Fruit fly (Drosophila melanogaster) whole organism, embryonic: ENCODE data around the gene CG14695.

Experiments used
- CG10959 ChIP-seq: fragments of 200-800 bp; sonication (Bioruptor generic); IDR thresholded peaks from 2 replicates; pipeline ENCODE4 v1.3.6; 2022; ENCODE audit warnings: missing biosample characterization, missing genetic modification characterization
- CG12219 ChIP-seq: fragments of 200-800 bp; sonication (Bioruptor generic); optimal IDR thresholded peaks from 3 replicates; lab custom pipeline; 2018; ENCODE audit warnings: missing biosample characterization, mild to moderate bottlenecking, missing genetic modification characterization
- CG12659 ChIP-seq: fragments of 200-800 bp; sonication (Bioruptor generic); optimal IDR thresholded peaks from 3 replicates; lab custom pipeline; 2017; ENCODE audit warnings: mild to moderate bottlenecking, missing biosample characterization, missing genetic modification reagents, missing genetic modification characterization
- CG12942 ChIP-seq: fragments of 200-800 bp; sonication (Bioruptor generic); optimal IDR thresholded peaks from 3 replicates; lab custom pipeline; 2016; ENCODE audit warnings: missing biosample characterization, missing genetic modification characterization
- CG13287 ChIP-seq: fragments of 200-800 bp; sonication (Bioruptor generic); IDR thresholded peaks from 2 replicates; pipeline ENCODE4 v1.3.6; 2022; ENCODE audit warnings: missing biosample characterization, missing genetic modification characterization; ENCODE audit not compliant: partially characterized antibody
- CG14860 ChIP-seq: fragments of 200-800 bp; sonication (Bioruptor generic); IDR thresholded peaks from 3 replicates; pipeline ENCODE4 v1.3.6; 2022; ENCODE audit warnings: missing biosample characterization, missing genetic modification characterization; ENCODE audit not compliant: partially characterized antibody
- CG1529 ChIP-seq: fragments of 200-800 bp; sonication (Bioruptor generic); optimal IDR thresholded peaks from 3 replicates; lab custom pipeline; 2018; ENCODE audit warnings: missing biosample characterization, missing genetic modification characterization
- CG1647 ChIP-seq: fragments of 200-800 bp; sonication (Bioruptor generic); optimal IDR thresholded peaks from 3 replicates; lab custom pipeline; 2016; ENCODE audit warnings: missing biosample characterization, missing genetic modification characterization
- CG16779 ChIP-seq: fragments of 200-800 bp; sonication (Bioruptor generic); IDR thresholded peaks from 2 replicates; pipeline ENCODE4 v1.3.6; 2022; ENCODE audit warnings: missing biosample characterization, missing genetic modification characterization
- CG17359 ChIP-seq: fragments of 200-800 bp; sonication (Bioruptor generic); optimal IDR thresholded peaks from 3 replicates; lab custom pipeline; 2018; ENCODE audit warnings: missing biosample characterization, mild to moderate bottlenecking, missing genetic modification characterization, moderate library complexity
- CG17612 ChIP-seq: fragments of 200-800 bp; sonication (Bioruptor generic); IDR thresholded peaks from 2 replicates; pipeline ENCODE4 v1.3.6; 2022; ENCODE audit warnings: missing biosample characterization, missing genetic modification characterization
- CG31365 ChIP-seq: fragments of 200-800 bp; sonication (Bioruptor generic); optimal IDR thresholded peaks from 2 replicates; lab custom pipeline; 2018; ENCODE audit warnings: missing biosample characterization, mild to moderate bottlenecking, missing genetic modification characterization
- CG3407 ChIP-seq: fragments of 200-800 bp; sonication (Bioruptor generic); optimal IDR thresholded peaks from 2 replicates; lab custom pipeline; 2018; ENCODE audit warnings: missing biosample characterization, mild to moderate bottlenecking, missing genetic modification characterization
- CG3726 ChIP-seq: fragments of 200-800 bp; sonication (Bioruptor generic); IDR thresholded peaks from 3 replicates; pipeline ENCODE4, ENCODE4 v1.3.6; 2022; ENCODE audit warnings: missing biosample characterization, missing genetic modification characterization
- CG4360 ChIP-seq: fragments of 200-800 bp; sonication (Bioruptor generic); IDR thresholded peaks from 2 replicates; pipeline ENCODE4 v1.3.6; 2022; ENCODE audit warnings: missing biosample characterization, missing genetic modification characterization
- CG43689 ChIP-seq: fragments of 200-800 bp; sonication (Bioruptor generic); IDR thresholded peaks from 2 replicates; pipeline ENCODE4 v1.3.6; 2022; ENCODE audit warnings: missing biosample characterization, missing genetic modification characterization
- CG4854 ChIP-seq: fragments of 200-800 bp; sonication (Bioruptor generic); optimal IDR thresholded peaks from 2 replicates; lab custom pipeline; 2016; ENCODE audit warnings: missing biosample characterization, missing genetic modification characterization, inconsistent platforms
- CG7928 ChIP-seq: fragments of 200-800 bp; sonication (Bioruptor generic); optimal IDR thresholded peaks from 2 replicates; lab custom pipeline; 2017; ENCODE audit warnings: missing biosample characterization, mild to moderate bottlenecking, missing genetic modification characterization
- CG8924 ChIP-seq: fragments of 200-800 bp; optimal IDR thresholded peaks from 3 replicates; lab custom pipeline; 2019; ENCODE audit warnings: missing biosample characterization, mild to moderate bottlenecking, missing genetic modification characterization, moderate library complexity
- CTCF ChIP-seq: fragments of 200-800 bp; sonication (Bioruptor generic); optimal IDR thresholded peaks from 2 replicates; lab custom pipeline; 2017; ENCODE audit warnings: missing biosample characterization, mild to moderate bottlenecking, missing genetic modification characterization, moderate library complexity
- D ChIP-seq, 2 experiments: fragments of 200-800 bp in 1 of 2; fragments of >200 bp in 1 of 2; sonication (Bioruptor generic) in 1 of 2; optimal IDR thresholded peaks; 2 replicates in 1 of 2; 3 replicates in 1 of 2; lab custom pipeline; 2017; ENCODE audit warnings: mild to moderate bottlenecking in 1 of 2, missing biosample characterization in 1 of 2, missing genetic modification characterization in 1 of 2, missing genetic modification reagents in 1 of 2
- Fer2 ChIP-seq: fragments of 200-800 bp; sonication (Bioruptor generic); optimal IDR thresholded peaks from 2 replicates; lab custom pipeline; 2018; ENCODE audit warnings: missing biosample characterization, mild to moderate bottlenecking, missing genetic modification characterization, moderate library complexity
- Gug ChIP-seq: fragments of 200-800 bp; sonication (Bioruptor generic); IDR thresholded peaks from 4 replicates; pipeline ENCODE4 v1.3.6; 2022; ENCODE audit warnings: missing biosample characterization, missing genetic modification characterization
- HHEX ChIP-seq: fragments of 200-800 bp; sonication (Bioruptor generic); optimal IDR thresholded peaks from 3 replicates; lab custom pipeline; 2017; ENCODE audit warnings: missing biosample characterization, mild to moderate bottlenecking, missing genetic modification characterization, missing genetic modification reagents
- HLH3B ChIP-seq: fragments of 200-800 bp; sonication (Bioruptor generic); IDR thresholded peaks from 2 replicates; pipeline ENCODE4 v1.3.6; 2022; ENCODE audit warnings: missing biosample characterization, missing genetic modification characterization
- HmgD ChIP-seq: fragments of 200-800 bp; sonication (Bioruptor generic); optimal IDR thresholded peaks from 3 replicates; lab custom pipeline; 2016; ENCODE audit warnings: missing biosample characterization, missing genetic modification characterization
- MBD-R2 ChIP-seq: fragments of 200-800 bp; sonication (Bioruptor generic); IDR thresholded peaks from 2 replicates; pipeline ENCODE4 v1.3.6; 2022; ENCODE audit warnings: missing biosample characterization, missing genetic modification characterization
- Max ChIP-seq: fragments of 200-800 bp; sonication (Bioruptor generic); optimal IDR thresholded peaks from 2 replicates; lab custom pipeline; 2016; ENCODE audit warnings: missing biosample characterization, mild to moderate bottlenecking, missing genetic modification characterization
- NFAT ChIP-seq: fragments of 200-800 bp; sonication (Bioruptor generic); IDR thresholded peaks from 2 replicates; pipeline ENCODE4 v1.3.6; 2022; ENCODE audit warnings: missing biosample characterization, missing genetic modification characterization
- PHDP ChIP-seq: fragments of 200-800 bp; sonication (Bioruptor generic); optimal IDR thresholded peaks from 3 replicates; lab custom pipeline; 2018; ENCODE audit warnings: missing biosample characterization, mild to moderate bottlenecking, missing genetic modification characterization, moderate library complexity
- Taf1 ChIP-seq: fragments of 200-800 bp; sonication (Bioruptor generic); IDR thresholded peaks from 2 replicates; pipeline ENCODE4 v1.3.6; 2022; ENCODE audit warnings: missing biosample characterization, missing genetic modification characterization
- bab2 ChIP-seq: fragments of 200-800 bp; sonication (Bioruptor generic); optimal IDR thresholded peaks from 2 replicates; lab custom pipeline; 2016; ENCODE audit warnings: missing biosample characterization, missing genetic modification characterization
- br ChIP-seq: fragments of >200 bp; optimal IDR thresholded peaks from 2 replicates; lab custom pipeline; 2017
- caup ChIP-seq: fragments of 200-800 bp; sonication (Bioruptor generic); optimal IDR thresholded peaks from 3 replicates; lab custom pipeline; 2017; ENCODE audit warnings: missing biosample characterization, mild to moderate bottlenecking, missing genetic modification characterization, moderate library complexity; ENCODE audit not compliant: severe bottlenecking
- chif ChIP-seq, 2 experiments: fragments of 200-800 bp; sonication (Bioruptor generic); optimal IDR thresholded peaks; 3 replicates each; lab custom pipeline; 2016; ENCODE audit warnings: missing biosample characterization in 2 of 2, missing genetic modification characterization in 2 of 2
- dimm ChIP-seq: fragments of 200-800 bp; sonication (Bioruptor generic); IDR thresholded peaks from 2 replicates; pipeline ENCODE4 v1.3.6; 2022; ENCODE audit warnings: missing biosample characterization, missing genetic modification characterization
- esg ChIP-seq: fragments of 200-800 bp; sonication (Bioruptor generic); conservative IDR thresholded peaks from 2 replicates; pipeline ENCODE4 v1.3.6; 2022; ENCODE audit warnings: missing biosample characterization, missing genetic modification characterization
- ewg ChIP-seq: fragments of 200-800 bp; sonication (Bioruptor generic); optimal IDR thresholded peaks from 3 replicates; lab custom pipeline; 2017; ENCODE audit warnings: mild to moderate bottlenecking, missing biosample characterization, missing genetic modification reagents, missing genetic modification characterization
- gcm2 ChIP-seq: fragments of 200-800 bp; sonication (Bioruptor generic); optimal IDR thresholded peaks from 2 replicates; lab custom pipeline; 2016; ENCODE audit warnings: missing biosample characterization, missing genetic modification characterization
- gem ChIP-seq: fragments of 200-800 bp; sonication (Bioruptor generic); optimal IDR thresholded peaks from 2 replicates; lab custom pipeline; 2019; ENCODE audit warnings: missing biosample characterization, mild to moderate bottlenecking, missing genetic modification characterization, moderate library complexity
- gfzf ChIP-seq: fragments of 200-800 bp; sonication (Bioruptor generic); optimal IDR thresholded peaks from 2 replicates; lab custom pipeline; 2016; ENCODE audit warnings: missing biosample characterization, mild to moderate bottlenecking, missing genetic modification characterization, moderate library complexity
- gsb ChIP-seq: fragments of 200-800 bp; sonication (Bioruptor generic); IDR thresholded peaks from 2 replicates; pipeline ENCODE4 v1.3.6; 2022; ENCODE audit warnings: missing biosample characterization, missing genetic modification characterization
- jigr1 ChIP-seq: fragments of 200-800 bp; sonication (Bioruptor generic); IDR thresholded peaks from 3 replicates; pipeline ENCODE4 v1.3.6; 2022; ENCODE audit warnings: missing biosample characterization, missing genetic modification characterization
- lmd ChIP-seq: fragments of 200-800 bp; sonication (Bioruptor generic); IDR thresholded peaks from 2 replicates; pipeline ENCODE4 v1.3.6; 2022; ENCODE audit warnings: missing biosample characterization, missing genetic modification characterization
- oc ChIP-seq: fragments of 200-800 bp; sonication (Bioruptor generic); optimal IDR thresholded peaks from 2 replicates; lab custom pipeline; 2018; ENCODE audit warnings: missing biosample characterization, mild to moderate bottlenecking, missing genetic modification characterization, moderate library complexity
- sna ChIP-seq: fragments of 200-800 bp; sonication (Bioruptor generic); IDR thresholded peaks from 2 replicates; pipeline ENCODE4 v1.3.6; 2022; ENCODE audit warnings: missing biosample characterization, missing genetic modification characterization; ENCODE audit not compliant: partially characterized antibody
- stwl ChIP-seq: fragments of 200-800 bp; sonication (Bioruptor generic); optimal IDR thresholded peaks from 3 replicates; lab custom pipeline; 2018; ENCODE audit warnings: missing biosample characterization, mild to moderate bottlenecking, missing genetic modification characterization, moderate library complexity
- tx ChIP-seq: fragments of 200-800 bp; sonication (Bioruptor generic); optimal IDR thresholded peaks from 2 replicates; lab custom pipeline; 2016; ENCODE audit warnings: missing biosample characterization, missing genetic modification characterization
- yki ChIP-seq: fragments of >200 bp; optimal IDR thresholded peaks from 3 replicates; lab custom pipeline; 2018
- zen2 ChIP-seq: fragments of 200-800 bp; sonication (Bioruptor generic); IDR thresholded peaks from 3 replicates; pipeline ENCODE4 v1.3.6; 2022; ENCODE audit warnings: missing biosample characterization, missing genetic modification characterization; ENCODE audit not compliant: partially characterized antibody
- zfh1 ChIP-seq: fragments of 200-800 bp; sonication (Bioruptor generic); IDR thresholded peaks from 3 replicates; pipeline ENCODE4 v1.3.6; 2022; ENCODE audit warnings: missing biosample characterization, missing genetic modification characterization

The CG14695 gene

dm6 chr3R:10868427-10868962, 10.6 kb downstream of the CG14695 start, which contains the start of the genes SelR and Tsp86D (continued):
- TF ChIP-seq CG16779 (GFP tag; lab: Robert Waterston, UW) (no peak), chif (GFP tag; optimal IDR thresholded peaks at IDR 0.05; lab: Kevin White, UChicago) (no peak), stwl (tag; lab: Kevin White, UChicago) (peak; percentile 75), CG4360 (no peak), zen2 (GFP tag; lab: Robert Waterston, UW) (no peak; the same call in 2 of the 3 replicates), Max (GFP tag; lab: Kevin White, UChicago) (peak; percentile 36), HLH3B (0 out of 2 replicates have a peak, but pooled peaks have one; percentile 11), CG12219 (GFP tag; lab: Kevin White, UChicago) (peak; percentile 37), CG7928 (peak; percentile 22), CG10959 (GFP tag; lab: Robert Waterston, UW) (no peak), HHEX (GFP tag; lab: Kevin White, UChicago) (peak; percentile 17), tx (no peak), ewg (GFP tag; lab: Kevin White, UChicago) (peak; percentile 24), CG17612 (GFP tag; lab: Robert Waterston, UW) (no peak), Taf1 (GFP tag; lab: Robert Waterston, UW) (no peak), gfzf (GFP tag; lab: Kevin White, UChicago) (peak; percentile 66), jigr1 (GFP tag; lab: Robert Waterston, UW) (no peak), D (optimal IDR thresholded peaks at IDR 0.05; lab: Kevin White, UChicago) (no peak), D (GFP tag; optimal IDR thresholded peaks at IDR 0.05; lab: Kevin White, UChicago) (no peak), dimm (no peak), esg (no peak), yki (lab: Kevin White, UChicago) (no peak), PHDP (tag; lab: Kevin White, UChicago) (peak; percentile 65), CG31365 (tag; lab: Kevin White, UChicago) (peak; percentile 5), HmgD (GFP tag; lab: Kevin White, UChicago) (no peak), CG8924 (tag; lab: Kevin White, UChicago) (peak; percentile 64), CG13287 (GFP tag; lab: Robert Waterston, UW) (peak; percentile 81), CG3407 (GFP tag; lab: Kevin White, UChicago) (no peak), sna (GFP tag; lab: Robert Waterston, UW) (peak; percentile 74), Fer2 (tag; lab: Kevin White, UChicago) (no peak), Gug (no peak), CG4854 (peak; percentile 99), br (lab: Kevin White, UChicago) (no peak), zfh1 (GFP tag; lab: Robert Waterston, UW) (no peak), gcm2 (no peak), CG43689 (GFP tag; lab: Robert Waterston, UW) (no peak), CG3726 (GFP tag; lab: Robert Waterston, UW) (no peak), CG17359 (tag; lab: Kevin White, UChicago) (peak; percentile 16), CG1529 (GFP tag; lab: Kevin White, UChicago) (no peak), caup (GFP tag; lab: Kevin White, UChicago) (peak; percentile 42), gsb (GFP tag; lab: Robert Waterston, UW) (no peak), CG1647 (GFP tag; lab: Kevin White, UChicago) (no peak), CTCF (peak; percentile 65), bab2 (GFP tag; lab: Kevin White, UChicago) (no peak), MBD-R2 (GFP tag; lab: Robert Waterston, UW) (peak; percentile 97), gem (no peak), lmd (GFP tag; lab: Robert Waterston, UW) (no peak), CG14860 (GFP tag; lab: Robert Waterston, UW) (peak; percentile 53; the same call in 2 of the 3 replicates), oc (tag; lab: Kevin White, UChicago) (peak; percentile 11), CG12659 (GFP tag; lab: Kevin White, UChicago) (peak; percentile 64), CG12942 (GFP tag; lab: Kevin White, UChicago) (no peak), NFAT (0 out of 2 replicates have a peak, but pooled peaks have one; percentile 27)
